Worm (Caenorhabditis elegans) whole organism, early embryonic: Measurements from ENCODE around the gene sre-26.
"Not testable (repeated sequence)": the region's sequence is repeated elsewhere in the genome, so short reads cannot be mapped to it uniquely, and the experiment has no call there.

ENCODE experiments used
- B0310.2 ChIP-seq: sonication (generic microtip); optimal IDR thresholded peaks from 2 replicates; lab custom pipeline; 2016; ENCODE audit warnings: mild to moderate bottlenecking, missing genetic modification characterization, missing compliant biosample characterization
- F13C5.2 ChIP-seq: sonication (generic microtip); optimal IDR thresholded peaks from 2 replicates; lab custom pipeline; 2017; ENCODE audit warnings: mild to moderate bottlenecking, missing genetic modification characterization, inconsistent platforms, missing compliant biosample characterization
- aly-1 ChIP-seq: sonication (generic microtip); optimal IDR thresholded peaks from 2 replicates; lab custom pipeline; 2016; ENCODE audit warnings: missing genetic modification characterization, missing compliant biosample characterization
- ama-1 ChIP-seq: fragments of 150-350 bp; optimal IDR thresholded peaks from 2 replicates; lab custom pipeline; 2014
- ceh-13 ChIP-seq: fragments of 200-800 bp; sonication (Bioruptor generic); optimal IDR thresholded peaks from 2 replicates; lab custom pipeline; 2018; ENCODE audit warnings: mild to moderate bottlenecking, missing genetic modification characterization, missing compliant biosample characterization
- ceh-36 ChIP-seq: sonication (generic microtip); optimal IDR thresholded peaks from 2 replicates; lab custom pipeline; 2016; ENCODE audit warnings: missing genetic modification characterization, inconsistent platforms, missing compliant biosample characterization
- ets-7 ChIP-seq: sonication (generic microtip); optimal IDR thresholded peaks from 2 replicates; lab custom pipeline; 2016; ENCODE audit warnings: missing genotype, missing genetic modification characterization, missing compliant biosample characterization
- flt-1 ChIP-seq: fragments of 200-800 bp; sonication (Bioruptor generic); IDR thresholded peaks from 2 replicates; pipeline ENCODE4 v1.3.6; 2022; ENCODE audit warnings: missing genetic modification characterization, missing compliant biosample characterization
- hmbx-1 ChIP-seq: sonication (generic microtip); optimal IDR thresholded peaks from 2 replicates; lab custom pipeline; 2016; ENCODE audit warnings: mild to moderate bottlenecking, missing genetic modification characterization, missing compliant biosample characterization
- hmg-4 ChIP-seq: fragments of 200-800 bp; sonication (Bioruptor generic); optimal IDR thresholded peaks from 2 replicates; lab custom pipeline; 2018; ENCODE audit warnings: mild to moderate bottlenecking, missing genetic modification characterization, missing compliant biosample characterization
- hnd-1 ChIP-seq: sonication (generic microtip); optimal IDR thresholded peaks from 2 replicates; lab custom pipeline; 2016; ENCODE audit warnings: missing genetic modification characterization, missing compliant biosample characterization
- pes-1 ChIP-seq: fragments of 200-800 bp; sonication (Bioruptor generic); IDR thresholded peaks from 2 replicates; pipeline ENCODE4 v1.3.6; 2022; ENCODE audit warnings: missing genetic modification reagents, missing genetic modification characterization, missing compliant biosample characterization
- scrt-1 ChIP-seq: fragments of 200-800 bp; sonication (Bioruptor generic); IDR thresholded peaks from 2 replicates; pipeline ENCODE4 v1.3.6; 2022; ENCODE audit warnings: missing genetic modification characterization, missing compliant biosample characterization
- sea-1 ChIP-seq: fragments of 200-800 bp; sonication (Bioruptor generic); conservative IDR thresholded peaks from 2 replicates; pipeline ENCODE4 v1.3.6; 2022; ENCODE audit warnings: missing genetic modification characterization, missing compliant biosample characterization
- tbx-11 ChIP-seq: fragments of 200-800 bp; sonication (Bioruptor generic); IDR thresholded peaks from 2 replicates; pipeline ENCODE4 v1.3.6; 2022; ENCODE audit warnings: missing genetic modification characterization, missing compliant biosample characterization
- tbx-37 ChIP-seq: fragments of 200-800 bp; sonication (Bioruptor generic); conservative IDR thresholded peaks from 2 replicates; pipeline ENCODE4 v1.3.6; 2022; ENCODE audit warnings: missing genetic modification reagents, missing genetic modification characterization, missing compliant biosample characterization
- tra-4 ChIP-seq: sonication (generic microtip); optimal IDR thresholded peaks from 2 replicates; lab custom pipeline; 2017; ENCODE audit warnings: missing genetic modification characterization, missing compliant biosample characterization

Gene sre-26

ce11 chrII:12456633-12457032, 36.2 kb upstream of the sre-26 start, which contains the start of gene sre-32:
sre-32 (minus strand) TSS chrII:12456733.
- TF ChIP-seq sea-1 (no peak), tbx-37 (GFP tag; lab: Robert Waterston, UW) (no peak), F13C5.2 (no peak), tbx-11 (GFP tag; lab: Robert Waterston, UW) (no peak), ceh-36 (tag; lab: Kevin White, UChicago) (no peak), B0310.2 (tag; lab: Kevin White, UChicago) (no peak), hmg-4 (GFP tag; lab: Kevin White, UChicago) (no peak), ama-1 (no peak)

ce11 chrII:12452754-12453352, 32.5 kb upstream of the sre-26 start, which contains the start of the genes sre-35 and sre-33:
sre-35 (minus strand) TSS chrII:12452854.
sre-33 (plus strand) TSS chrII:12453302.
- TF ChIP-seq ama-1, result no peak
- TF ChIP-seq scrt-1 (GFP tag; lab: Robert Waterston, UW), result no peak
- no peak for TF ChIP-seq aly-1 (tag; lab: Kevin White, UChicago)
- TF ChIP-seq ets-7 (tag; lab: Kevin White, UChicago), result no peak
- no peak for TF ChIP-seq F13C5.2
- no peak for TF ChIP-seq B0310.2 (tag; lab: Kevin White, UChicago)
- no peak for TF ChIP-seq hmbx-1 (tag; lab: Kevin White, UChicago)
- no peak for TF ChIP-seq sea-1
- TF ChIP-seq hnd-1 (tag; lab: Kevin White, UChicago), result no peak
- TF ChIP-seq pes-1 (GFP tag; lab: Robert Waterston, UW), result no peak
- TF ChIP-seq tbx-37 (GFP tag; lab: Robert Waterston, UW), result no peak
- no peak for TF ChIP-seq tbx-11 (GFP tag; lab: Robert Waterston, UW)
- TF ChIP-seq ceh-13, result no peak

- no peak for TF ChIP-seq hmg-4 (GFP tag; lab: Kevin White, UChicago)
- no peak for TF ChIP-seq tbx-37 (GFP tag; lab: Robert Waterston, UW)
- TF ChIP-seq scrt-1 (GFP tag; lab: Robert Waterston, UW), result no peak
- no peak for TF ChIP-seq F13C5.2
- TF ChIP-seq ets-7 (tag; lab: Kevin White, UChicago), result no peak
- no peak for TF ChIP-seq aly-1 (tag; lab: Kevin White, UChicago)
- TF ChIP-seq tbx-11 (GFP tag; lab: Robert Waterston, UW), result no peak
- no peak for TF ChIP-seq hmbx-1 (tag; lab: Kevin White, UChicago)
- TF ChIP-seq flt-1, result no peak
- no peak for TF ChIP-seq B0310.2 (tag; lab: Kevin White, UChicago)
- no peak for TF ChIP-seq ceh-13
- no peak for TF ChIP-seq pes-1 (GFP tag; lab: Robert Waterston, UW)
- TF ChIP-seq tra-4 (tag; lab: Kevin White, UChicago), result no peak
- TF ChIP-seq sea-1, result no peak
- no peak for TF ChIP-seq ceh-36 (tag; lab: Kevin White, UChicago)
- no peak for TF ChIP-seq ama-1
- no peak for TF ChIP-seq hnd-1 (tag; lab: Kevin White, UChicago)
These were observed 29.5 kb upstream of the sre-26 start, which contains the start of gene sre-34 for ce11 chrII:12449849-12450248. sre-34 (plus strand) TSS chrII:12450149.

ce11 chrII:12448241-12448640, 27.9 kb upstream of the sre-26 start, which contains the start of gene srh-27:
srh-27 (plus strand) TSS chrII:12448541.
- no peak for TF ChIP-seq pes-1 (GFP tag; lab: Robert Waterston, UW)
- TF ChIP-seq sea-1, result no peak
- no peak for TF ChIP-seq hmbx-1 (tag; lab: Kevin White, UChicago)
- TF ChIP-seq tra-4 (tag; lab: Kevin White, UChicago), result no peak
- no peak for TF ChIP-seq ama-1
- TF ChIP-seq ets-7 (tag; lab: Kevin White, UChicago), result no peak
- no peak for TF ChIP-seq tbx-37 (GFP tag; lab: Robert Waterston, UW)
- TF ChIP-seq flt-1, result no peak
- TF ChIP-seq hnd-1 (tag; lab: Kevin White, UChicago), result no peak
- TF ChIP-seq aly-1 (tag; lab: Kevin White, UChicago), result no peak
- TF ChIP-seq ceh-13, result no peak
- TF ChIP-seq hmg-4 (GFP tag; lab: Kevin White, UChicago), result no peak

ce11 chrII:12444679-12445376, 24.4 kb upstream of the sre-26 start, which contains the start of the genes W05H5.1 and pitr-6:
W05H5.1 (minus strand) TSS chrII:12444779.
pitr-6 (plus strand) TSS chrII:12445326.
- TF ChIP-seq ceh-13 (no peak), hmg-4 (GFP tag; lab: Kevin White, UChicago) (no peak), pes-1 (GFP tag; lab: Robert Waterston, UW) (no peak), hmbx-1 (tag; lab: Kevin White, UChicago) (no peak), flt-1 (no peak), hnd-1 (tag; lab: Kevin White, UChicago) (no peak), tbx-11 (GFP tag; lab: Robert Waterston, UW) (no peak), ama-1 (no peak), tbx-37 (GFP tag; lab: Robert Waterston, UW) (no peak), scrt-1 (GFP tag; lab: Robert Waterston, UW) (no peak), aly-1 (tag; lab: Kevin White, UChicago) (no peak), ets-7 (tag; lab: Kevin White, UChicago) (no peak), ceh-36 (tag; lab: Kevin White, UChicago) (no peak), tra-4 (tag; lab: Kevin White, UChicago) (no peak), B0310.2 (tag; lab: Kevin White, UChicago) (no peak), F13C5.2 (no peak), sea-1 (no peak)

ce11 chrII:12441164-12441563, 20.8 kb upstream of the sre-26 start, which contains the start of gene Y57A10C.10:
Y57A10C.10 (minus strand) TSS chrII:12441264.
- not testable (repeated sequence) for TF ChIP-seq hmbx-1 (tag; lab: Kevin White, UChicago); pes-1 (GFP tag; lab: Robert Waterston, UW); ceh-36 (tag; lab: Kevin White, UChicago)
